Fruit fly (Drosophila melanogaster) whole organism, prepupa: ENCODE results near the gene Z600.

Experiments used
- Blimp-1 ChIP-seq: fragments of 200-800 bp; sonication (Bioruptor generic); optimal IDR thresholded peaks from 3 replicates; lab custom pipeline; 2017; ENCODE audit warnings: missing biosample characterization, missing genetic modification characterization, mild to moderate bottlenecking, moderate library complexity, missing genetic modification reagents
- CG11294 ChIP-seq: fragments of 200-800 bp; sonication (Bioruptor generic); IDR thresholded peaks from 2 replicates; pipeline ENCODE4 v1.3.6; 2022; ENCODE audit warnings: missing biosample characterization, missing genetic modification characterization
- CG1621 ChIP-seq: fragments of 200-800 bp; sonication (Bioruptor generic); optimal IDR thresholded peaks from 3 replicates; lab custom pipeline; 2018; ENCODE audit warnings: missing biosample characterization, mild to moderate bottlenecking, missing genetic modification characterization
- CG16779 ChIP-seq: fragments of 200-800 bp; sonication (Bioruptor generic); optimal IDR thresholded peaks from 3 replicates; lab custom pipeline; 2017; ENCODE audit warnings: missing biosample characterization, mild to moderate bottlenecking, missing genetic modification characterization
- CG6276 ChIP-seq: fragments of 200-800 bp; sonication (Bioruptor generic); optimal IDR thresholded peaks from 2 replicates; lab custom pipeline; 2017; ENCODE audit warnings: missing biosample characterization, mild to moderate bottlenecking, missing genetic modification characterization
- CG6808 ChIP-seq: fragments of 200-800 bp; sonication (Bioruptor generic); optimal IDR thresholded peaks from 3 replicates; lab custom pipeline; 2017; ENCODE audit warnings: missing biosample characterization, missing genetic modification characterization, mild to moderate bottlenecking, moderate library complexity, missing genetic modification reagents
- CG8119 ChIP-seq: fragments of 200-800 bp; sonication (Bioruptor generic); IDR thresholded peaks from 3 replicates; pipeline ENCODE4 v1.3.6; 2022; ENCODE audit warnings: missing biosample characterization, missing genetic modification characterization
- CG8319 ChIP-seq: fragments of 200-800 bp; sonication (Bioruptor generic); optimal IDR thresholded peaks from 3 replicates; lab custom pipeline; 2016; ENCODE audit warnings: missing biosample characterization, missing genetic modification characterization
- Eip78C ChIP-seq: fragments of 200-800 bp; sonication (Bioruptor generic); peaks from one replicate; lab custom pipeline; 2016; ENCODE audit warnings: missing biosample characterization, missing genetic modification characterization
- Ets96B ChIP-seq: fragments of 200-800 bp; optimal IDR thresholded peaks from 2 replicates; lab custom pipeline; 2019; ENCODE audit warnings: missing biosample characterization, mild to moderate bottlenecking, missing genetic modification characterization, moderate library complexity
- Met ChIP-seq: fragments of 200-800 bp; sonication (Bioruptor generic); optimal IDR thresholded peaks from 3 replicates; lab custom pipeline; 2016; ENCODE audit warnings: missing biosample characterization, missing genetic modification characterization
- Sox102F ChIP-seq: fragments of 200-800 bp; sonication (Bioruptor generic); optimal IDR thresholded peaks from 2 replicates; lab custom pipeline; 2016; ENCODE audit warnings: missing biosample characterization, mild to moderate bottlenecking, missing genetic modification characterization
- Sox15 ChIP-seq: fragments of 200-800 bp; sonication (Bioruptor generic); optimal IDR thresholded peaks from 3 replicates; lab custom pipeline; 2016; ENCODE audit warnings: missing biosample characterization, missing genetic modification characterization
- acj6 ChIP-seq: fragments of 200-800 bp; sonication (Bioruptor generic); optimal IDR thresholded peaks from 3 replicates; lab custom pipeline; 2016; ENCODE audit warnings: missing biosample characterization, missing genetic modification characterization
- cyc ChIP-seq: fragments of 200-800 bp; sonication (Bioruptor generic); optimal IDR thresholded peaks from 3 replicates; lab custom pipeline; 2016; ENCODE audit warnings: missing biosample characterization, missing genetic modification characterization
- dac ChIP-seq: fragments of 200-800 bp; sonication (Bioruptor generic); optimal IDR thresholded peaks from 2 replicates; lab custom pipeline; 2017; ENCODE audit warnings: missing biosample characterization, mild to moderate bottlenecking, missing genetic modification characterization
- fkh ChIP-seq: fragments of 200-800 bp; sonication (Bioruptor generic); optimal IDR thresholded peaks from 3 replicates; lab custom pipeline; 2017; ENCODE audit warnings: missing biosample characterization, mild to moderate bottlenecking, missing genetic modification characterization, moderate library complexity
- net ChIP-seq: fragments of 200-800 bp; sonication (Bioruptor generic); optimal IDR thresholded peaks from 3 replicates; lab custom pipeline; 2016; ENCODE audit warnings: missing biosample characterization, missing genetic modification characterization
- pdm3 ChIP-seq: fragments of 200-800 bp; sonication (Bioruptor generic); optimal IDR thresholded peaks from 3 replicates; lab custom pipeline; 2016; ENCODE audit warnings: missing biosample characterization, missing genetic modification characterization
- spab ChIP-seq: fragments of 200-800 bp; sonication (Bioruptor generic); optimal IDR thresholded peaks from 2 replicates; lab custom pipeline; 2017; ENCODE audit warnings: missing biosample characterization, mild to moderate bottlenecking, missing genetic modification characterization, missing genetic modification reagents
- ss ChIP-seq, 2 experiments: fragments of 200-800 bp; sonication (Bioruptor generic); optimal IDR thresholded peaks; 2 replicates in 1 of 2; 3 replicates in 1 of 2; lab custom pipeline; 2017 to 2018; ENCODE audit warnings: mild to moderate bottlenecking in 2 of 2, missing biosample characterization in 2 of 2, missing genetic modification characterization in 2 of 2, moderate library complexity in 1 of 2

Gene Z600

dm6 chr3L:15553993-15554644 is 45.3 kb downstream of the Z600 start, which contains the start of gene AGO2 (continued):
- TF ChIP-seq cyc (GFP tag; lab: Kevin White, UChicago) (no peak), Met (peak; percentile 19), Blimp-1 (GFP tag; lab: Kevin White, UChicago) (peak; percentile 56), CG8119 (GFP tag; lab: Robert Waterston, UW) (no peak), Sox102F (GFP tag; lab: Kevin White, UChicago) (no peak), spab (GFP tag; lab: Kevin White, UChicago) (peak; percentile 91), CG6808 (peak; percentile 91), Sox15 (no peak), acj6 (GFP tag; lab: Kevin White, UChicago) (no peak), net (no peak), ss (GFP tag; optimal IDR thresholded peaks at IDR 0.05; lab: Kevin White, UChicago) (peak in 1 of 2 experiments; percentile 94), CG1621 (peak; percentile 65), Ets96B (tag; lab: Kevin White, UChicago) (peak; percentile 47), CG11294 (no peak; the same call in 1 of the 2 replicates), fkh (GFP tag; lab: Kevin White, UChicago) (no peak), CG6276 (GFP tag; lab: Kevin White, UChicago) (peak; percentile 97), pdm3 (GFP tag; lab: Kevin White, UChicago) (no peak), dac (peak; percentile 56), Eip78C (peak; percentile 59), CG16779 (tag; lab: Kevin White, UChicago) (peak; percentile 62), CG8319 (GFP tag; lab: Kevin White, UChicago) (peak; percentile 71)
